Worm (Caenorhabditis elegans): ENCODE measurements around the gene xbx-1.
A peak's percentile ranks its signal among the peaks of the same experiment; 100 is the strongest.

Gene xbx-1

ce11 chrV:15000055-15000704 lies 20.1 kb downstream of the xbx-1 start, which contains the start of gene rps-16:
Gene rps-16, minus strand, starts transcription at chrV:15000541.
- no peak for TF ChIP-seq ceh-36 (tag; optimal IDR thresholded peaks at IDR 0.05)
- TF ChIP-seq ama-1 (optimal IDR thresholded peaks at IDR 0.05), result peak; percentile 33
- TF ChIP-seq tra-4 (tag; optimal IDR thresholded peaks at IDR 0.05), result no peak

ce11 chrV:15001536-15001935 lies 21.5 kb downstream of the xbx-1 start:
- TF ChIP-seq hmbx-1 (tag; optimal IDR thresholded peaks at IDR 0.05) (no peak), tbx-37 (GFP tag; conservative IDR thresholded peaks at IDR 0.05) (no peak), hmg-4 (GFP tag; optimal IDR thresholded peaks at IDR 0.05) (no peak), pes-1 (GFP tag; IDR thresholded peaks at IDR 0.05) (no peak), B0310.2 (tag; optimal IDR thresholded peaks at IDR 0.05) (no peak), flt-1 (GFP tag; IDR thresholded peaks at IDR 0.05) (no peak), ets-7 (tag; optimal IDR thresholded peaks at IDR 0.05) (no peak), ama-1 (optimal IDR thresholded peaks at IDR 0.05) (no peak), scrt-1 (GFP tag; IDR thresholded peaks at IDR 0.05) (no peak), ceh-13 (GFP tag; optimal IDR thresholded peaks at IDR 0.05) (no peak), tra-4 (tag; optimal IDR thresholded peaks at IDR 0.05) (no peak), aly-1 (tag; optimal IDR thresholded peaks at IDR 0.05) (no peak)

- TF ChIP-seq aly-1 (tag; optimal IDR thresholded peaks at IDR 0.05) (no peak), ets-7 (tag; optimal IDR thresholded peaks at IDR 0.05) (peak; percentile 60), pes-1 (GFP tag; IDR thresholded peaks at IDR 0.05) (no peak; the same call in 1 of the 2 replicates), hnd-1 (tag; optimal IDR thresholded peaks at IDR 0.05) (no peak), hmg-4 (GFP tag; optimal IDR thresholded peaks at IDR 0.05) (peak; percentile 48), B0310.2 (tag; optimal IDR thresholded peaks at IDR 0.05) (peak; percentile 24), ceh-13 (GFP tag; optimal IDR thresholded peaks at IDR 0.05) (peak; percentile 41), F13C5.2 (tag; optimal IDR thresholded peaks at IDR 0.05) (peak; percentile 86)
Observed at ce11 chrV:15002184-15002690, 22.2 kb downstream of the xbx-1 start, which contains the start of the genes fib-1 and mut-15. Gene fib-1, minus strand, starts transcription at chrV:15002223. Gene mut-15, plus strand, starts transcription at chrV:15002543.

ce11 chrV:15004800-15005199 lies 24.8 kb downstream of the xbx-1 start, which contains the start of gene hrde-2:
Gene hrde-2, plus strand, starts transcription at chrV:15005100.
- TF ChIP-seq hmg-4 (GFP tag; optimal IDR thresholded peaks at IDR 0.05) (no peak), flt-1 (GFP tag; IDR thresholded peaks at IDR 0.05) (no peak), aly-1 (tag; optimal IDR thresholded peaks at IDR 0.05) (no peak), ama-1 (optimal IDR thresholded peaks at IDR 0.05) (no peak), pes-1 (GFP tag; IDR thresholded peaks at IDR 0.05) (no peak), sea-1 (GFP tag; conservative IDR thresholded peaks at IDR 0.05) (no peak), hmbx-1 (tag; optimal IDR thresholded peaks at IDR 0.05) (no peak), F13C5.2 (tag; optimal IDR thresholded peaks at IDR 0.05) (no peak), hnd-1 (tag; optimal IDR thresholded peaks at IDR 0.05) (no peak), tbx-37 (GFP tag; conservative IDR thresholded peaks at IDR 0.05) (no peak), ceh-36 (tag; optimal IDR thresholded peaks at IDR 0.05) (no peak), scrt-1 (GFP tag; IDR thresholded peaks at IDR 0.05) (no peak), tbx-11 (GFP tag; IDR thresholded peaks at IDR 0.05) (no peak), ets-7 (tag; optimal IDR thresholded peaks at IDR 0.05) (no peak), ceh-13 (GFP tag; optimal IDR thresholded peaks at IDR 0.05) (no peak), B0310.2 (tag; optimal IDR thresholded peaks at IDR 0.05) (no peak), tra-4 (tag; optimal IDR thresholded peaks at IDR 0.05) (no peak)

ce11 chrV:15011560-15011959 lies 31.5 kb downstream of the xbx-1 start, which contains the start of gene nmr-2:
Gene nmr-2, minus strand, starts transcription at chrV:15011660.
- TF ChIP-seq F13C5.2 (tag; optimal IDR thresholded peaks at IDR 0.05), result no peak
- no peak for TF ChIP-seq scrt-1 (GFP tag; IDR thresholded peaks at IDR 0.05)
- no peak for TF ChIP-seq pes-1 (GFP tag; IDR thresholded peaks at IDR 0.05)
- TF ChIP-seq ceh-13 (GFP tag; optimal IDR thresholded peaks at IDR 0.05), result no peak
- TF ChIP-seq hmbx-1 (tag; optimal IDR thresholded peaks at IDR 0.05), result no peak
- TF ChIP-seq hnd-1 (tag; optimal IDR thresholded peaks at IDR 0.05), result no peak
- TF ChIP-seq ceh-36 (tag; optimal IDR thresholded peaks at IDR 0.05), result no peak
- TF ChIP-seq aly-1 (tag; optimal IDR thresholded peaks at IDR 0.05), result no peak
- no peak for TF ChIP-seq ama-1 (optimal IDR thresholded peaks at IDR 0.05)
- no peak for TF ChIP-seq tbx-11 (GFP tag; IDR thresholded peaks at IDR 0.05)
- no peak for TF ChIP-seq flt-1 (GFP tag; IDR thresholded peaks at IDR 0.05)
- no peak for TF ChIP-seq sea-1 (GFP tag; conservative IDR thresholded peaks at IDR 0.05)

ce11 chrV:15012542-15013301 lies 32.7 kb downstream of the xbx-1 start:
- no peak for TF ChIP-seq tbx-37 (GFP tag; conservative IDR thresholded peaks at IDR 0.05)
- TF ChIP-seq hmg-4 (GFP tag; optimal IDR thresholded peaks at IDR 0.05), result no peak
- no peak for TF ChIP-seq F13C5.2 (tag; optimal IDR thresholded peaks at IDR 0.05)
- no peak for TF ChIP-seq ama-1 (optimal IDR thresholded peaks at IDR 0.05)
- TF ChIP-seq tra-4 (tag; optimal IDR thresholded peaks at IDR 0.05), result no peak
- no peak for TF ChIP-seq pes-1 (GFP tag; IDR thresholded peaks at IDR 0.05)
- TF ChIP-seq B0310.2 (tag; optimal IDR thresholded peaks at IDR 0.05), result no peak

ce11 chrV:15013328-15013727 lies 33.3 kb downstream of the xbx-1 start:
- TF ChIP-seq pes-1 (GFP tag; IDR thresholded peaks at IDR 0.05) (no peak), aly-1 (tag; optimal IDR thresholded peaks at IDR 0.05) (no peak), B0310.2 (tag; optimal IDR thresholded peaks at IDR 0.05) (no peak), ceh-13 (GFP tag; optimal IDR thresholded peaks at IDR 0.05) (no peak), tbx-11 (GFP tag; IDR thresholded peaks at IDR 0.05) (no peak), ets-7 (tag; optimal IDR thresholded peaks at IDR 0.05) (no peak), sea-1 (GFP tag; conservative IDR thresholded peaks at IDR 0.05) (no peak), scrt-1 (GFP tag; IDR thresholded peaks at IDR 0.05) (no peak), tbx-37 (GFP tag; conservative IDR thresholded peaks at IDR 0.05) (no peak), tra-4 (tag; optimal IDR thresholded peaks at IDR 0.05) (no peak)
